Worm (Caenorhabditis elegans) whole organism, late embryonic: ENCODE data around the gene cutl-28.
A peak's percentile ranks its signal among the peaks of the same experiment; 100 is the strongest.

Experiments used
- C08G9.2 ChIP-seq: sonication (generic microtip); optimal IDR thresholded peaks from 2 replicates; lab custom pipeline; 2016; ENCODE audit warnings: mild to moderate bottlenecking, missing genetic modification characterization, moderate library complexity, missing compliant biosample characterization
- C38D4.7 ChIP-seq: fragments of 200-800 bp; sonication (Bioruptor generic); optimal IDR thresholded peaks from 2 replicates; lab custom pipeline; 2018; ENCODE audit warnings: mild to moderate bottlenecking, missing genetic modification characterization, moderate library complexity, missing compliant biosample characterization
- F13H6.1 ChIP-seq: sonication (generic microtip); optimal IDR thresholded peaks from 2 replicates; lab custom pipeline; 2016; ENCODE audit warnings: missing genetic modification characterization, missing compliant biosample characterization
- K02D7.2 ChIP-seq: sonication (generic microtip); optimal IDR thresholded peaks from 2 replicates; lab custom pipeline; 2017; ENCODE audit warnings: mild to moderate bottlenecking, missing genetic modification characterization, missing compliant biosample characterization
- Y22D7AL.16 ChIP-seq: sonication (generic microtip); optimal IDR thresholded peaks from 2 replicates; lab custom pipeline; 2016; ENCODE audit warnings: missing genetic modification characterization, missing compliant biosample characterization
- ama-1 ChIP-seq: fragments of 150-350 bp; optimal IDR thresholded peaks from 2 replicates; lab custom pipeline; 2014
- ceh-14 ChIP-seq: sonication (generic microtip); optimal IDR thresholded peaks from 2 replicates; lab custom pipeline; 2016; ENCODE audit warnings: missing genotype, missing genetic modification characterization, missing compliant biosample characterization
- ceh-18 ChIP-seq: sonication (generic microtip); optimal IDR thresholded peaks from 2 replicates; lab custom pipeline; 2016; ENCODE audit warnings: missing genetic modification characterization, missing compliant biosample characterization
- ceh-19 ChIP-seq: fragments of 200-800 bp; sonication (Bioruptor generic); optimal IDR thresholded peaks from 2 replicates; lab custom pipeline; 2018; ENCODE audit warnings: mild to moderate bottlenecking, missing genetic modification characterization, missing compliant biosample characterization
- ceh-2 ChIP-seq: sonication (generic microtip); optimal IDR thresholded peaks from 2 replicates; lab custom pipeline; 2016; ENCODE audit warnings: missing genotype, missing genetic modification characterization, missing compliant biosample characterization
- ceh-30 ChIP-seq: fragments of 150-350 bp; optimal IDR thresholded peaks from 2 replicates; lab custom pipeline; 2014; ENCODE audit warnings: missing biosample characterization, missing genetic modification characterization
- ceh-31 ChIP-seq: sonication (generic microtip); optimal IDR thresholded peaks from 2 replicates; lab custom pipeline; 2016; ENCODE audit warnings: missing genetic modification characterization, missing compliant biosample characterization
- ceh-34 ChIP-seq: sonication (generic microtip); optimal IDR thresholded peaks from 2 replicates; lab custom pipeline; 2016; ENCODE audit warnings: mild to moderate bottlenecking, missing genetic modification characterization, missing compliant biosample characterization
- ceh-9 ChIP-seq: sonication (generic microtip); optimal IDR thresholded peaks from 2 replicates; lab custom pipeline; 2016; ENCODE audit warnings: mild to moderate bottlenecking, missing genetic modification characterization, inconsistent platforms, missing compliant biosample characterization
- che-1 ChIP-seq: sonication (generic microtip); optimal IDR thresholded peaks from 2 replicates; lab custom pipeline; 2016; ENCODE audit warnings: mild to moderate bottlenecking, missing genetic modification characterization, missing compliant biosample characterization
- dmd-4 ChIP-seq: sonication (generic microtip); optimal IDR thresholded peaks from 2 replicates; lab custom pipeline; 2016; ENCODE audit warnings: borderline replicate concordance, missing genetic modification characterization, missing compliant biosample characterization
- dve-1 ChIP-seq: sonication (generic microtip); optimal IDR thresholded peaks from 2 replicates; lab custom pipeline; 2017; ENCODE audit warnings: antibody characterized with exemption, mild to moderate bottlenecking, missing genetic modification characterization, missing compliant biosample characterization
- elt-2 ChIP-seq: sonication (generic microtip); optimal IDR thresholded peaks from 2 replicates; lab custom pipeline; 2016; ENCODE audit warnings: missing genetic modification reagents, missing genetic modification characterization, missing compliant biosample characterization
- elt-4 ChIP-seq: sonication (generic microtip); optimal IDR thresholded peaks from 2 replicates; lab custom pipeline; 2016; ENCODE audit warnings: missing genetic modification characterization, missing compliant biosample characterization
- eyg-1 ChIP-seq: sonication (generic microtip); optimal IDR thresholded peaks from 2 replicates; lab custom pipeline; 2016; ENCODE audit warnings: missing genotype, missing genetic modification characterization, missing compliant biosample characterization
- fax-1 ChIP-seq: sonication (generic microtip); optimal IDR thresholded peaks from 2 replicates; lab custom pipeline; 2016; ENCODE audit warnings: missing genotype, missing genetic modification characterization, missing compliant biosample characterization
- fkh-6 ChIP-seq: sonication (generic microtip); optimal IDR thresholded peaks from 2 replicates; lab custom pipeline; 2016; ENCODE audit warnings: missing genetic modification characterization, missing compliant biosample characterization
- hlh-30 ChIP-seq: sonication (generic microtip); optimal IDR thresholded peaks from 2 replicates; lab custom pipeline; 2017; ENCODE audit warnings: antibody characterized with exemption, missing genetic modification characterization, missing compliant biosample characterization; ENCODE audit not compliant: insufficient read depth
- hlh-6 ChIP-seq: sonication (generic microtip); optimal IDR thresholded peaks from 2 replicates; lab custom pipeline; 2016; ENCODE audit warnings: missing genotype, missing genetic modification characterization, missing compliant biosample characterization
- hlh-8 ChIP-seq: sonication (generic microtip); optimal IDR thresholded peaks from 2 replicates; lab custom pipeline; 2016; ENCODE audit warnings: missing genotype, missing genetic modification characterization, missing compliant biosample characterization
- lim-6 ChIP-seq: sonication (generic microtip); optimal IDR thresholded peaks from 2 replicates; lab custom pipeline; 2016; ENCODE audit warnings: missing genetic modification characterization, missing compliant biosample characterization
- lin-11 ChIP-seq: fragments of 200-800 bp; sonication (Bioruptor generic); optimal IDR thresholded peaks from 2 replicates; lab custom pipeline; 2018; ENCODE audit warnings: mild to moderate bottlenecking, missing genetic modification characterization, missing compliant biosample characterization
- madf-2 ChIP-seq: sonication (generic microtip); optimal IDR thresholded peaks from 2 replicates; lab custom pipeline; 2017; ENCODE audit warnings: missing genetic modification characterization, missing compliant biosample characterization
- nhr-11 ChIP-seq: fragments of 150-350 bp; optimal IDR thresholded peaks from 2 replicates; lab custom pipeline; 2014; ENCODE audit warnings: missing biosample characterization, missing genetic modification characterization
- nhr-232 ChIP-seq: sonication (generic microtip); optimal IDR thresholded peaks from 2 replicates; lab custom pipeline; 2016; ENCODE audit warnings: missing genetic modification characterization, missing compliant biosample characterization
- npax-4 ChIP-seq: sonication (generic microtip); optimal IDR thresholded peaks from 2 replicates; lab custom pipeline; 2016; ENCODE audit warnings: missing genetic modification characterization, missing compliant biosample characterization
- odd-2 ChIP-seq: sonication (generic microtip); optimal IDR thresholded peaks from 2 replicates; lab custom pipeline; 2017; ENCODE audit warnings: antibody characterized with exemption, mild to moderate bottlenecking, missing genetic modification characterization, missing compliant biosample characterization
- pag-3 ChIP-seq: sonication (generic microtip); optimal IDR thresholded peaks from 2 replicates; lab custom pipeline; 2016; ENCODE audit warnings: missing compliant biosample characterization, missing genetic modification characterization, borderline replicate concordance
- pat-9 ChIP-seq: fragments of 200-800 bp; sonication (Bioruptor generic); optimal IDR thresholded peaks from 2 replicates; lab custom pipeline; 2018; ENCODE audit warnings: mild to moderate bottlenecking, missing genetic modification characterization, moderate library complexity, missing compliant biosample characterization
- pax-1 ChIP-seq: fragments of 150-350 bp; optimal IDR thresholded peaks from 2 replicates; lab custom pipeline; 2014; ENCODE audit warnings: missing biosample characterization, missing genetic modification characterization
- pha-4 ChIP-seq: fragments of 150-350 bp; optimal IDR thresholded peaks from 2 replicates; lab custom pipeline; 2018; ENCODE audit warnings: missing biosample characterization, missing genetic modification reagents, missing genetic modification characterization
- pqm-1 ChIP-seq: sonication (generic microtip); optimal IDR thresholded peaks from 2 replicates; lab custom pipeline; 2016; ENCODE audit warnings: missing genetic modification characterization, missing compliant biosample characterization
- pros-1 ChIP-seq: fragments of 150-350 bp; optimal IDR thresholded peaks from 2 replicates; lab custom pipeline; 2014; ENCODE audit warnings: missing biosample characterization, missing genetic modification reagents, missing genetic modification characterization
- ref-2 ChIP-seq: sonication (generic microtip); optimal IDR thresholded peaks from 2 replicates; lab custom pipeline; 2016; ENCODE audit warnings: missing genetic modification characterization, missing compliant biosample characterization
- rnt-1 ChIP-seq: sonication (generic microtip); optimal IDR thresholded peaks from 2 replicates; lab custom pipeline; 2016; ENCODE audit warnings: missing genetic modification characterization, missing compliant biosample characterization
- sdc-2 ChIP-seq: sonication (generic microtip); optimal IDR thresholded peaks from 2 replicates; lab custom pipeline; 2016; ENCODE audit warnings: missing genotype, missing genetic modification characterization, missing compliant biosample characterization
- sox-2 ChIP-seq: fragments of 200-800 bp; sonication (Bioruptor generic); IDR thresholded peaks from 2 replicates; pipeline ENCODE4 v1.3.6; 2022; ENCODE audit warnings: missing genetic modification reagents, missing genetic modification characterization, missing compliant biosample characterization
- sox-4 ChIP-seq: sonication (generic microtip); optimal IDR thresholded peaks from 2 replicates; lab custom pipeline; 2017; ENCODE audit warnings: mild to moderate bottlenecking, missing genetic modification characterization, inconsistent platforms, missing compliant biosample characterization
- syd-9 ChIP-seq: sonication (generic microtip); optimal IDR thresholded peaks from 2 replicates; lab custom pipeline; 2016; ENCODE audit warnings: mild to moderate bottlenecking, missing genetic modification characterization, moderate library complexity, missing compliant biosample characterization
- tbx-7 ChIP-seq: sonication (generic microtip); optimal IDR thresholded peaks from 2 replicates; lab custom pipeline; 2016; ENCODE audit warnings: missing genotype, missing genetic modification characterization, missing compliant biosample characterization
- ttx-3 ChIP-seq: sonication (generic microtip); optimal IDR thresholded peaks from 2 replicates; lab custom pipeline; 2016; ENCODE audit warnings: missing genetic modification reagents, missing genetic modification characterization, missing compliant biosample characterization
- unc-42 ChIP-seq: sonication (generic microtip); optimal IDR thresholded peaks from 2 replicates; lab custom pipeline; 2016; ENCODE audit warnings: missing genotype, missing genetic modification characterization, missing compliant biosample characterization
- unc-55 ChIP-seq: sonication (generic microtip); optimal IDR thresholded peaks from 2 replicates; lab custom pipeline; 2017; ENCODE audit warnings: missing biosample characterization, missing genetic modification reagents, missing genetic modification characterization
- unc-86 ChIP-seq: sonication (generic microtip); optimal IDR thresholded peaks from 2 replicates; lab custom pipeline; 2016; ENCODE audit warnings: missing genetic modification characterization, missing compliant biosample characterization
- zip-5 ChIP-seq: sonication (generic microtip); optimal IDR thresholded peaks from 2 replicates; lab custom pipeline; 2016; ENCODE audit warnings: missing genetic modification characterization, missing compliant biosample characterization
- ztf-16 ChIP-seq: sonication (generic microtip); optimal IDR thresholded peaks from 2 replicates; lab custom pipeline; 2017; ENCODE audit warnings: missing genetic modification characterization, missing compliant biosample characterization

cutl-28 gene

DNA sequence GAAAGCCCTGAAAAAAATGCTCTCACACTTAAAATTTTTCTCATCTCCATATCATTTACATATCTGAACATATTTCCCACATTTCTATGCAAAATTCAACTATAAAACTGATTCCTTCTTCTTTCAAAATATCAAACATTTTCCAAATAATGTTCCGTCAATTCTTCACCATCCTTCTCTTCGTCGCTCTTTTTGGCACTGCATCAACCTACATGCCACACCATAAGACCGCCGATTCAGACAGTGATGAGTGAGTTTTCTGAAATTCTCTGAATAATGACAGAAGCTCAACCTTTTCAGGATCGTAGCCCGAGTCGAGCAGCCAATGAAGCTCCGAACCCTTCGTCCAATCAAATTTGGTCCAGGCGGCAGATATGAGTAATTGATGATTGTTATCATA is 8.0 kb upstream of the cutl-28 start, which contains the start of gene K11H12.5:
Gene K11H12.5, plus strand, starts transcription at position 301 of the 400 bp plus-strand sequence.
- TF ChIP-seq sox-4 (tag; lab: Kevin White, UChicago) (no peak), ceh-14 (tag; lab: Kevin White, UChicago) (no peak), C38D4.7 (no peak), hlh-6 (no peak), tbx-7 (no peak), ceh-18 (no peak), unc-42 (tag; lab: Kevin White, UChicago) (no peak), dve-1 (no peak), F13H6.1 (no peak), ceh-31 (tag; lab: Kevin White, UChicago) (no peak), Y22D7AL.16 (no peak), pqm-1 (tag; lab: Kevin White, UChicago) (no peak), rnt-1 (tag; lab: Kevin White, UChicago) (no peak)

DNA sequence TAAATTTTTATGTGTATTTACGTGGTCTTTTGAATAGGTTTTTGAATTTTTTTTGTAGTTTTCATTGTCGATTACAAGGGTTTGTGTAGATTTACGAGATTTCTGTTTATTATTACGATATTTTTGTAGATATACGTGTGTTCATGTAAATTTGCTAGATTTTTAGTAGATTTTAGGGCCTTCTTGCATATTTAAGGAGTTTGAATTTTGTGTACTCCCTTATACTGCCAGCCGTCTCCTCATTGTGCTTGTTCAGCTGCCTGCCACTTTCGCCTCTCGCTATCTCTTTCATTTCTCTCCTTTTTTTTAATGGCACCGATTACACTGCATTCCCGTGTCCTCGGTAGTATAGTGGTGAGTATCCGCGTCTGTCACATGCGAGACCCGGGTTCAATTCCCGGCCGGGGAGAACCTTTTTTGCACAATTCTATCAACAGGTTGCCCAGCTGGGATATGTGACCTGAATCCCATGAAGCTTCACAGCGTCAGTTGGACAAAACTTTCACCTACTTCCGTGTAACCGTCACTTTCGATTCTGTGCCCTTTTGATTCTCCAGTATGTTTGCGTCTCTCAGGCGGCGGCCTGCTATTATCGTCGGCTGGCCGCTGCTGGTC is 1.5 kb upstream of the cutl-28 start:
- TF ChIP-seq che-1 (tag; lab: Kevin White, UChicago): peak; percentile 72
- TF ChIP-seq ama-1 (lab: Kevin White, UChicago): no peak
- peak; percentile 28 for TF ChIP-seq pag-3
- TF ChIP-seq ztf-16 (tag; lab: Kevin White, UChicago): peak; percentile 76
- TF ChIP-seq lin-11: peak; percentile 66
- peak; percentile 69 for TF ChIP-seq C08G9.2 (tag; lab: Kevin White, UChicago)
- TF ChIP-seq F13H6.1: peak; percentile 30
- peak; percentile 48 for TF ChIP-seq ceh-31 (tag; lab: Kevin White, UChicago)
- TF ChIP-seq elt-2 (tag; lab: Kevin White, UChicago): peak; percentile 81
- TF ChIP-seq fax-1 (tag; lab: Kevin White, UChicago): peak; percentile 63
- TF ChIP-seq pat-9 (tag; lab: Kevin White, UChicago): peak; percentile 68
- peak; percentile 56 for TF ChIP-seq fkh-6 (tag; lab: Kevin White, UChicago)
- no peak for TF ChIP-seq nhr-11
- TF ChIP-seq Y22D7AL.16: peak; percentile 72
- TF ChIP-seq elt-4: peak; percentile 25
- TF ChIP-seq unc-55 (GFP tag; lab: Kevin White, UChicago): no peak
- TF ChIP-seq pax-1: no peak
- TF ChIP-seq ceh-14 (tag; lab: Kevin White, UChicago): peak; percentile 75
- peak; percentile 67 for TF ChIP-seq unc-86
- TF ChIP-seq ref-2 (tag; lab: Kevin White, UChicago): peak; percentile 77
- TF ChIP-seq ceh-18: peak; percentile 75
- peak; percentile 63 for TF ChIP-seq ceh-34 (tag; lab: Kevin White, UChicago)
- peak; percentile 53 for TF ChIP-seq dmd-4
- TF ChIP-seq pqm-1 (tag; lab: Kevin White, UChicago): peak; percentile 55
- peak; percentile 60 for TF ChIP-seq sdc-2 (tag; lab: Kevin White, UChicago)
- TF ChIP-seq pha-4: no peak
- TF ChIP-seq hlh-30 (tag; lab: Kevin White, UChicago): peak; percentile 87
- TF ChIP-seq ceh-2: peak; percentile 44
- TF ChIP-seq ceh-19 (GFP tag; lab: Kevin White, UChicago): peak; percentile 64
- TF ChIP-seq sox-2 (GFP tag; lab: Robert Waterston, UW): no peak
- TF ChIP-seq lim-6 (tag; lab: Kevin White, UChicago): peak; percentile 61
- TF ChIP-seq ceh-9 (tag; lab: Kevin White, UChicago): no peak
- peak; percentile 33 for TF ChIP-seq K02D7.2 (tag; lab: Kevin White, UChicago)
- peak; percentile 34 for TF ChIP-seq eyg-1 (tag; lab: Kevin White, UChicago)
- peak; percentile 51 for TF ChIP-seq ceh-30
- no peak for TF ChIP-seq odd-2 (tag; lab: Kevin White, UChicago)
- TF ChIP-seq zip-5 (tag; lab: Kevin White, UChicago): peak; percentile 40
- peak; percentile 50 for TF ChIP-seq syd-9 (tag; lab: Kevin White, UChicago)
- peak; percentile 71 for TF ChIP-seq C38D4.7
- peak; percentile 68 for TF ChIP-seq nhr-232 (tag; lab: Kevin White, UChicago)
- peak; percentile 25 for TF ChIP-seq hlh-8 (tag; lab: Kevin White, UChicago)
- peak; percentile 69 for TF ChIP-seq madf-2 (tag; lab: Kevin White, UChicago)
- peak; percentile 59 for TF ChIP-seq ttx-3
- peak; percentile 23 for TF ChIP-seq npax-4 (tag; lab: Kevin White, UChicago)
- TF ChIP-seq pros-1: no peak
